Fruit fly (Drosophila melanogaster) whole organism, embryonic: ENCODE results near the gene Tdg.
A peak's percentile ranks its signal among the peaks of the same experiment; 100 is the strongest.

Experiments
- Ada2b ChIP-seq: fragments of 200-800 bp; sonication (Bioruptor generic); IDR thresholded peaks from 2 replicates; pipeline ENCODE4 v1.3.6; 2022; ENCODE audit warnings: missing biosample characterization, missing genetic modification characterization
- B-H2 ChIP-seq: fragments of 200-800 bp; sonication (Bioruptor generic); optimal IDR thresholded peaks from 2 replicates; lab custom pipeline; 2018; ENCODE audit warnings: missing biosample characterization, mild to moderate bottlenecking, missing genetic modification characterization
- Bteb2 ChIP-seq: fragments of 200-800 bp; sonication (Bioruptor generic); optimal IDR thresholded peaks from 2 replicates; lab custom pipeline; 2016; ENCODE audit warnings: missing biosample characterization, missing genetic modification characterization
- C15 ChIP-seq: fragments of 200-800 bp; sonication (Bioruptor generic); IDR thresholded peaks from 3 replicates; pipeline ENCODE4 v1.3.6; 2022; ENCODE audit warnings: missing biosample characterization, missing genetic modification characterization
- CG10147 ChIP-seq: fragments of 200-800 bp; sonication (Bioruptor generic); optimal IDR thresholded peaks from 2 replicates; lab custom pipeline; 2019; ENCODE audit warnings: missing biosample characterization, mild to moderate bottlenecking, missing genetic modification characterization, moderate library complexity
- CG10979 ChIP-seq: fragments of 200-800 bp; sonication (Bioruptor generic); optimal IDR thresholded peaks from 2 replicates; lab custom pipeline; 2018; ENCODE audit warnings: missing biosample characterization, mild to moderate bottlenecking, missing genetic modification characterization, moderate library complexity
- CG13624 ChIP-seq: fragments of 200-800 bp; sonication (Bioruptor generic); optimal IDR thresholded peaks from 2 replicates; lab custom pipeline; 2016; ENCODE audit warnings: missing biosample characterization, missing genetic modification characterization
- CG13894 ChIP-seq: fragments of 200-800 bp; sonication (Bioruptor generic); optimal IDR thresholded peaks from 3 replicates; lab custom pipeline; 2018; ENCODE audit warnings: missing biosample characterization, mild to moderate bottlenecking, missing genetic modification characterization, moderate library complexity
- CG14965 ChIP-seq: fragments of 200-800 bp; sonication (Bioruptor generic); optimal IDR thresholded peaks from 2 replicates; lab custom pipeline; 2016; ENCODE audit warnings: missing biosample characterization, missing genetic modification characterization, borderline replicate concordance
- CG15514 ChIP-seq: fragments of 200-800 bp; sonication (Bioruptor generic); optimal IDR thresholded peaks from 3 replicates; lab custom pipeline; 2017; ENCODE audit warnings: missing biosample characterization, missing genetic modification characterization, mild to moderate bottlenecking, moderate library complexity, missing genetic modification reagents
- CG1602 ChIP-seq: fragments of 200-800 bp; sonication (Bioruptor generic); optimal IDR thresholded peaks from 3 replicates; lab custom pipeline; 2016; ENCODE audit warnings: missing biosample characterization, missing genetic modification characterization
- CG1603 ChIP-seq: fragments of 200-800 bp; sonication (Bioruptor generic); optimal IDR thresholded peaks from 2 replicates; lab custom pipeline; 2019; ENCODE audit warnings: missing biosample characterization, mild to moderate bottlenecking, missing genetic modification characterization, moderate library complexity
- CG17359 ChIP-seq: fragments of 200-800 bp; sonication (Bioruptor generic); optimal IDR thresholded peaks from 3 replicates; lab custom pipeline; 2018; ENCODE audit warnings: missing biosample characterization, mild to moderate bottlenecking, missing genetic modification characterization, moderate library complexity
- CG17912 ChIP-seq: fragments of 200-800 bp; sonication (Bioruptor generic); optimal IDR thresholded peaks from 2 replicates; lab custom pipeline; 2018; ENCODE audit warnings: missing biosample characterization, mild to moderate bottlenecking, missing genetic modification characterization
- CG5245 ChIP-seq: fragments of 200-800 bp; sonication (Bioruptor generic); optimal IDR thresholded peaks from 3 replicates; lab custom pipeline; 2016; ENCODE audit warnings: missing biosample characterization, missing genetic modification characterization
- CG8924 ChIP-seq: fragments of 200-800 bp; optimal IDR thresholded peaks from 3 replicates; lab custom pipeline; 2019; ENCODE audit warnings: missing biosample characterization, mild to moderate bottlenecking, missing genetic modification characterization, moderate library complexity
- CG9817 ChIP-seq: fragments of 200-800 bp; sonication (Bioruptor generic); optimal IDR thresholded peaks from 2 replicates; lab custom pipeline; 2018; ENCODE audit warnings: missing biosample characterization, mild to moderate bottlenecking, missing genetic modification characterization, moderate library complexity
- Chrac-16 ChIP-seq: fragments of 200-800 bp; sonication (Bioruptor generic); optimal IDR thresholded peaks from 3 replicates; lab custom pipeline; 2016; ENCODE audit warnings: missing biosample characterization, missing genetic modification characterization
- Dek ChIP-seq: fragments of 200-800 bp; sonication (Bioruptor generic); optimal IDR thresholded peaks from 3 replicates; lab custom pipeline; 2019; ENCODE audit warnings: missing biosample characterization, mild to moderate bottlenecking, missing genetic modification characterization, moderate library complexity
- Doc2 ChIP-seq: fragments of 200-800 bp; sonication (Bioruptor generic); IDR thresholded peaks from 2 replicates; pipeline ENCODE4 v1.3.6; 2022; ENCODE audit warnings: missing biosample characterization, missing genetic modification characterization
- Fer3 ChIP-seq: fragments of 200-800 bp; sonication (Bioruptor generic); optimal IDR thresholded peaks from 2 replicates; lab custom pipeline; 2018; ENCODE audit warnings: missing biosample characterization, mild to moderate bottlenecking, missing genetic modification characterization, moderate library complexity
- HmgZ ChIP-seq: fragments of 200-800 bp; sonication (Bioruptor generic); optimal IDR thresholded peaks from 2 replicates; lab custom pipeline; 2018; ENCODE audit warnings: missing biosample characterization, mild to moderate bottlenecking, missing genetic modification characterization
- Lhr ChIP-seq: fragments of 200-800 bp; sonication (Bioruptor generic); optimal IDR thresholded peaks from 3 replicates; lab custom pipeline; 2017; ENCODE audit warnings: mild to moderate bottlenecking, missing biosample characterization, missing genetic modification reagents, missing genetic modification characterization
- Nf-YB ChIP-seq: fragments of 200-800 bp; sonication (Bioruptor generic); optimal IDR thresholded peaks from 3 replicates; lab custom pipeline; 2019; ENCODE audit warnings: missing biosample characterization, mild to moderate bottlenecking, missing genetic modification characterization, moderate library complexity
- Optix ChIP-seq: fragments of 200-800 bp; sonication (Bioruptor generic); IDR thresholded peaks from 3 replicates; pipeline ENCODE4 v1.3.6; 2022; ENCODE audit warnings: missing biosample characterization, missing genetic modification characterization
- Ravus ChIP-seq: fragments of 200-800 bp; sonication (Bioruptor generic); IDR thresholded peaks from 2 replicates; pipeline ENCODE4 v1.3.6; 2022; ENCODE audit warnings: missing biosample characterization, missing genetic modification characterization
- Side ChIP-seq: fragments of 200-800 bp; sonication (Bioruptor generic); optimal IDR thresholded peaks from 2 replicates; lab custom pipeline; 2016; ENCODE audit warnings: missing biosample characterization, missing genetic modification characterization
- Vsx1 ChIP-seq: fragments of 200-800 bp; sonication (Bioruptor generic); optimal IDR thresholded peaks from 2 replicates; lab custom pipeline; 2017; ENCODE audit warnings: missing biosample characterization, mild to moderate bottlenecking, missing genetic modification characterization, missing genetic modification reagents
- YL-1 ChIP-seq: fragments of 200-800 bp; sonication (Bioruptor generic); optimal IDR thresholded peaks from 3 replicates; lab custom pipeline; 2017; ENCODE audit warnings: missing biosample characterization, mild to moderate bottlenecking, missing genetic modification characterization
- amos ChIP-seq: fragments of 200-800 bp; sonication (Bioruptor generic); IDR thresholded peaks from 2 replicates; pipeline ENCODE4 v1.3.6; 2022; ENCODE audit warnings: missing biosample characterization, missing genetic modification characterization; ENCODE audit not compliant: partially characterized antibody
- bab2 ChIP-seq: fragments of 200-800 bp; sonication (Bioruptor generic); optimal IDR thresholded peaks from 2 replicates; lab custom pipeline; 2016; ENCODE audit warnings: missing biosample characterization, missing genetic modification characterization
- chif ChIP-seq, 2 experiments: fragments of 200-800 bp; sonication (Bioruptor generic); optimal IDR thresholded peaks; 3 replicates each; lab custom pipeline; 2016; ENCODE audit warnings: missing biosample characterization in 2 of 2, missing genetic modification characterization in 2 of 2
- crp ChIP-seq, 2 experiments: fragments of 200-800 bp; sonication (Bioruptor generic); optimal IDR thresholded peaks; 2 replicates in 1 of 2; 3 replicates in 1 of 2; lab custom pipeline; 2017; ENCODE audit warnings: missing biosample characterization in 2 of 2, missing genetic modification characterization in 2 of 2, mild to moderate bottlenecking in 1 of 2, moderate library complexity in 1 of 2
- fu2 ChIP-seq: fragments of 200-800 bp; sonication (Bioruptor generic); optimal IDR thresholded peaks from 2 replicates; lab custom pipeline; 2016; ENCODE audit warnings: missing biosample characterization, missing genetic modification characterization
- gem ChIP-seq: fragments of 200-800 bp; sonication (Bioruptor generic); optimal IDR thresholded peaks from 2 replicates; lab custom pipeline; 2019; ENCODE audit warnings: missing biosample characterization, mild to moderate bottlenecking, missing genetic modification characterization, moderate library complexity
- jing ChIP-seq: fragments of 200-800 bp; sonication (Bioruptor generic); optimal IDR thresholded peaks from 2 replicates; lab custom pipeline; 2018; ENCODE audit warnings: missing biosample characterization, mild to moderate bottlenecking, missing genetic modification characterization
- lmd ChIP-seq: fragments of 200-800 bp; sonication (Bioruptor generic); IDR thresholded peaks from 2 replicates; pipeline ENCODE4 v1.3.6; 2022; ENCODE audit warnings: missing biosample characterization, missing genetic modification characterization
- luna ChIP-seq: fragments of 200-800 bp; sonication (Bioruptor generic); optimal IDR thresholded peaks from 2 replicates; lab custom pipeline; 2016; ENCODE audit warnings: missing biosample characterization, missing genetic modification characterization
- maf-S ChIP-seq: fragments of 200-800 bp; sonication (Bioruptor generic); optimal IDR thresholded peaks from 2 replicates; lab custom pipeline; 2016; ENCODE audit warnings: missing biosample characterization, missing genetic modification characterization
- nau ChIP-seq: fragments of 200-800 bp; sonication (Bioruptor generic); optimal IDR thresholded peaks from 3 replicates; lab custom pipeline; 2017; ENCODE audit warnings: missing biosample characterization, mild to moderate bottlenecking, missing genetic modification characterization, missing genetic modification reagents
- org-1 ChIP-seq: fragments of 200-800 bp; sonication (Bioruptor generic); optimal IDR thresholded peaks from 2 replicates; lab custom pipeline; 2017; ENCODE audit warnings: missing biosample characterization, missing genetic modification characterization
- prd ChIP-seq, 3 experiments: fragments of >200 bp in 2 of 3; fragments of 200-800 bp in 1 of 3; sonication (Bioruptor generic) in 1 of 3; optimal IDR thresholded peaks in 2 of 3; IDR thresholded peaks in 1 of 3; 2 replicates in 2 of 3; 3 replicates in 1 of 3; pipeline versions ENCODE4 v1.3.6 to Lab custom; 2017 to 2022; ENCODE audit warnings: missing biosample characterization in 1 of 3, missing genetic modification characterization in 1 of 3
- slou ChIP-seq: fragments of 200-800 bp; sonication (Bioruptor generic); optimal IDR thresholded peaks from 3 replicates; lab custom pipeline; 2016; ENCODE audit warnings: missing biosample characterization, missing genetic modification characterization
- sna ChIP-seq: fragments of 200-800 bp; sonication (Bioruptor generic); IDR thresholded peaks from 2 replicates; pipeline ENCODE4 v1.3.6; 2022; ENCODE audit warnings: missing biosample characterization, missing genetic modification characterization; ENCODE audit not compliant: partially characterized antibody
- sug ChIP-seq: fragments of 200-800 bp; optimal IDR thresholded peaks from 2 replicates; lab custom pipeline; 2019; ENCODE audit warnings: missing biosample characterization, mild to moderate bottlenecking, missing genetic modification characterization, moderate library complexity
- tgo ChIP-seq: fragments of 200-800 bp; sonication (Bioruptor generic); IDR thresholded peaks from 3 replicates; pipeline ENCODE4 v1.3.6; 2022; ENCODE audit warnings: missing biosample characterization, missing genetic modification characterization
- toy ChIP-seq: fragments of 200-800 bp; sonication (Bioruptor generic); IDR thresholded peaks from 2 replicates; pipeline ENCODE4 v1.3.6; 2022; ENCODE audit warnings: missing biosample characterization, missing genetic modification characterization
- trem ChIP-seq: fragments of 200-800 bp; optimal IDR thresholded peaks from 3 replicates; lab custom pipeline; 2019; ENCODE audit warnings: missing biosample characterization, mild to moderate bottlenecking, missing genetic modification characterization, moderate library complexity
- tup ChIP-seq: fragments of 200-800 bp; sonication (Bioruptor generic); optimal IDR thresholded peaks from 2 replicates; lab custom pipeline; 2016; ENCODE audit warnings: missing biosample characterization, mild to moderate bottlenecking, missing genetic modification characterization, moderate library complexity
- twi ChIP-seq: fragments of 200-800 bp; optimal IDR thresholded peaks from 2 replicates; lab custom pipeline; 2019; ENCODE audit warnings: missing biosample characterization, mild to moderate bottlenecking, missing genetic modification characterization, moderate library complexity
- wdn ChIP-seq: fragments of 200-800 bp; sonication (Bioruptor generic); IDR thresholded peaks from 2 replicates; pipeline ENCODE4 v1.3.6; 2022; ENCODE audit warnings: missing biosample characterization, missing genetic modification characterization

Tdg gene

dm6 chr4:558456-558855 lies 802 bp upstream of the Tdg start (continued):
- TF ChIP-seq YL-1 (GFP tag; lab: Kevin White, UChicago) (no peak), Vsx1 (no peak), sna (no peak), gem (tag; lab: Kevin White, UChicago) (peak; percentile 2), Bteb2 (GFP tag; lab: Kevin White, UChicago) (no peak), CG10147 (peak; percentile 38), twi (no peak), Chrac-16 (GFP tag; lab: Kevin White, UChicago) (no peak), CG14965 (GFP tag; lab: Kevin White, UChicago) (no peak), slou (no peak), Side (GFP tag; lab: Kevin White, UChicago) (no peak), chif (GFP tag; optimal IDR thresholded peaks at IDR 0.05; lab: Kevin White, UChicago) (no peak), Nf-YB (no peak), CG15514 (GFP tag; lab: Kevin White, UChicago) (no peak), lmd (GFP tag; lab: Robert Waterston, UW) (no peak), tup (GFP tag; lab: Kevin White, UChicago) (no peak), CG8924 (tag; lab: Kevin White, UChicago) (no peak), toy (GFP tag; lab: Robert Waterston, UW) (no peak), CG13624 (no peak), sug (tag; lab: Kevin White, UChicago) (peak; percentile 42), Dek (tag; lab: Kevin White, UChicago) (no peak), crp (GFP tag; optimal IDR thresholded peaks at IDR 0.05; lab: Kevin White, UChicago) (peak in 1 of 2 experiments; percentile 69), amos (GFP tag; lab: Robert Waterston, UW) (no peak), prd (optimal IDR thresholded peaks at IDR 0.05; lab: Kevin White, UChicago) (no peak), prd (GFP tag; IDR thresholded peaks at IDR 0.05; lab: Robert Waterston, UW) (no peak), bab2 (GFP tag; lab: Kevin White, UChicago) (no peak), org-1 (GFP tag; lab: Kevin White, UChicago) (no peak), tgo (GFP tag; lab: Robert Waterston, UW) (no peak), Doc2 (GFP tag; lab: Robert Waterston, UW) (no peak), luna (GFP tag; lab: Kevin White, UChicago) (no peak), CG5245 (no peak), jing (no peak), fu2 (no peak), CG1603 (peak; percentile 29), Ravus (GFP tag; lab: Robert Waterston, UW) (no peak), Optix (GFP tag; lab: Robert Waterston, UW) (no peak), CG10979 (tag; lab: Kevin White, UChicago) (no peak), maf-S (GFP tag; lab: Kevin White, UChicago) (no peak), Lhr (GFP tag; lab: Kevin White, UChicago) (no peak), CG17359 (tag; lab: Kevin White, UChicago) (peak; percentile 29), nau (peak; percentile 48), Ada2b (GFP tag; lab: Robert Waterston, UW) (no peak), wdn (no peak), CG13894 (tag; lab: Kevin White, UChicago) (no peak), trem (tag; lab: Kevin White, UChicago) (no peak), C15 (GFP tag; lab: Robert Waterston, UW) (no peak), B-H2 (GFP tag; lab: Kevin White, UChicago) (no peak), Fer3 (no peak), CG9817 (tag; lab: Kevin White, UChicago) (no peak), HmgZ (tag; lab: Kevin White, UChicago) (peak; percentile 35), CG17912 (no peak), CG1602 (GFP tag; lab: Kevin White, UChicago) (no peak)
